Fruit fly (Drosophila melanogaster): ENCODE data around the gene Herp.

Gene Herp

dm6 chr2L:7813357-7813756 lies 13.5 kb upstream of the Herp start (continued):
- TF ChIP-seq bsh (GFP tag; optimal IDR thresholded peaks at IDR 0.05) (peak in 1 of 2 experiments; percentile 40), CG10267 (tag; optimal IDR thresholded peaks at IDR 0.05) (no peak), odd (GFP tag; optimal IDR thresholded peaks at IDR 0.05) (peak; percentile 54), Eip74EF (GFP tag; optimal IDR thresholded peaks at IDR 0.05) (peak in 1 of 2 experiments; percentile 28), CG10959 (GFP tag; IDR thresholded peaks at IDR 0.05) (no peak), rib (GFP tag; IDR thresholded peaks at IDR 0.05) (peak; percentile 63; the same call in 1 of the 2 replicates), Hand (GFP tag; optimal IDR thresholded peaks at IDR 0.05) (peak; percentile 2), lov (optimal IDR thresholded peaks at IDR 0.05) (no peak), lov (GFP tag; IDR thresholded peaks at IDR 0.05) (0 out of 3 replicates have a peak, but pooled peaks have one; percentile 55), toy (GFP tag; IDR thresholded peaks at IDR 0.05) (no peak), CG15479 (GFP tag; optimal IDR thresholded peaks at IDR 0.05) (no peak), Dip3 (GFP tag; optimal IDR thresholded peaks at IDR 0.05) (peak; percentile 38), otp (GFP tag; IDR thresholded peaks at IDR 0.05) (peak; percentile 51; the same call in 1 of the 3 replicates), Lim3 (GFP tag; IDR thresholded peaks at IDR 0.05) (no peak), Nf-YA (GFP tag; IDR thresholded peaks at IDR 0.05) (0 out of 2 replicates have a peak, but pooled peaks have one; percentile 20), ranshi (GFP tag; IDR thresholded peaks at IDR 0.05) (no peak), Myb (GFP tag; optimal IDR thresholded peaks at IDR 0.05) (no peak), Sin3A (optimal IDR thresholded peaks at IDR 0.05) (no peak), en (GFP tag; optimal IDR thresholded peaks at IDR 0.05) (no peak)

dm6 chr2L:7812555-7813339 lies 12.9 kb upstream of the Herp start:
- TF ChIP-seq dimm (GFP tag; IDR thresholded peaks at IDR 0.05) (no peak), odd (GFP tag; optimal IDR thresholded peaks at IDR 0.05) (no peak), CG1529 (GFP tag; optimal IDR thresholded peaks at IDR 0.05) (no peak), gro (GFP tag; optimal IDR thresholded peaks at IDR 0.05) (no peak), CG17361 (GFP tag; IDR thresholded peaks at IDR 0.05) (peak; percentile 39; the same call in 1 of the 3 replicates), Dfd (GFP tag; optimal IDR thresholded peaks at IDR 0.05) (no peak), sc (optimal IDR thresholded peaks at IDR 0.05) (no peak), sc (GFP tag; optimal IDR thresholded peaks at IDR 0.05) (peak; percentile 11), sens (GFP tag) (peak; percentile 69), dmrt99B (tag; optimal IDR thresholded peaks at IDR 0.05) (no peak), grn (GFP tag; optimal IDR thresholded peaks at IDR 0.05) (no peak), rib (GFP tag; IDR thresholded peaks at IDR 0.05) (no peak), crp (GFP tag; optimal IDR thresholded peaks at IDR 0.05) (no peak), CG11723 (GFP tag; optimal IDR thresholded peaks at IDR 0.05) (no peak), CG11504 (tag; optimal IDR thresholded peaks at IDR 0.05) (peak; percentile 62), maf-S (GFP tag; optimal IDR thresholded peaks at IDR 0.05) (no peak), schlank (tag; optimal IDR thresholded peaks at IDR 0.05) (no peak), CG2116 (GFP tag; optimal IDR thresholded peaks at IDR 0.05) (no peak), lilli (GFP tag; optimal IDR thresholded peaks at IDR 0.05) (peak; percentile 18), BtbVII (GFP tag; optimal IDR thresholded peaks at IDR 0.05) (no peak), CG18262 (tag; optimal IDR thresholded peaks at IDR 0.05) (no peak), CG11695 (GFP tag; IDR thresholded peaks at IDR 0.05) (no peak), CG2199 (GFP tag; IDR thresholded peaks at IDR 0.05) (peak; percentile 77; the same call in 2 of the 3 replicates), slbo (GFP tag; IDR thresholded peaks at IDR 0.05) (peak; percentile 10; the same call in 1 of the 2 replicates), CG13775 (GFP tag; optimal IDR thresholded peaks at IDR 0.05) (no peak), CG3065 (GFP tag; optimal IDR thresholded peaks at IDR 0.05) (no peak), CG2202 (tag; optimal IDR thresholded peaks at IDR 0.05) (no peak), CG6654 (GFP tag; optimal IDR thresholded peaks at IDR 0.05) (no peak), CG17359 (tag; optimal IDR thresholded peaks at IDR 0.05) (no peak), Xbp1 (GFP tag; optimal IDR thresholded peaks at IDR 0.05) (peak; percentile 27), Ssrp (tag; optimal IDR thresholded peaks at IDR 0.05) (peak; percentile 18), D19A (tag; optimal IDR thresholded peaks at IDR 0.05) (no peak), mam (GFP tag; optimal IDR thresholded peaks at IDR 0.05) (no peak)
